Fruit fly (Drosophila melanogaster): ENCODE results near the gene CG34279.
A peak's percentile ranks its signal among the peaks of the same experiment; 100 is the strongest.

The CG34279 gene

DNA sequence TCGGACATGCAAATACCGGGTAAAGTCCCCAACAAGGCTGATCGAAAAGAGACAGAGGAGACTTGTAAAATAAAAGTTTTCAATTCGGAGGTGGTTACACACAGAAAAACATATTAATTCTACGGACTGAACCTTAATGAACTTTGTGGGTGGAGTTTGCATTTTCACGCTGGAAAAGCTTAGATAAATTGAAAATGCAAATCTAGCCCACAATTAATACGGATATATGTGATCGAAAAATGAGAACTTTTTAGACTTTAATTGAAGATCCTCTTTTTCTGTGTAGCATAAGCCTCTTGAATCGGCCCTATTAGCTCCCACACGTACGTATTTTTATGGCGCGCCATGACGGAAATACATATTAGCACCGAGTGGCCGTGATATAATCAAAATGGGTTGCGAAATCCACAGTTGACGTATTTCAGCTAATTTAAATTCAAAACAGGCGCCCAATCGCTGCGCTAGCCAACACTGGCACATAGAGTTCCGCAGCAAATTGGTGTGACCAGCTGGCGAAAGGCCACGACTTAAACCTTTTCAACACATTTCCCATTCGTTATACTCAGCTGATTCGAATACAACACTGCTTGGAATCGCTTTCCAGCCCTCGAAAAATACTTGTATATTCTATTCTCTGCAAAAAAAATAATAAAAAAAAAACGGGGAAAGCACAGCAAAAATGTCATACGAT lies 17.6 kb downstream of the CG34279 start (continued):
- TF ChIP-seq D19A (tag; optimal IDR thresholded peaks at IDR 0.05) (peak; percentile 12), vnd (GFP tag; IDR thresholded peaks at IDR 0.05; ENCODE audit: partially characterized antibody) (no peak), ERR (GFP tag; optimal IDR thresholded peaks at IDR 0.05) (peak; percentile 58), prd (optimal IDR thresholded peaks at IDR 0.05) (no peak), prd (GFP tag; IDR thresholded peaks at IDR 0.05) (0 out of 3 replicates have a peak, but pooled peaks have one; percentile 51), pros (GFP tag; optimal IDR thresholded peaks at IDR 0.05) (no peak), CG12155 (GFP tag; optimal IDR thresholded peaks at IDR 0.05) (peak; percentile 55), fd96Cb (tag; optimal IDR thresholded peaks at IDR 0.05) (peak; percentile 30), pita (GFP tag; optimal IDR thresholded peaks at IDR 0.05) (no peak), sisA (GFP tag; IDR thresholded peaks at IDR 0.05) (no peak; the same call in 1 of the 2 replicates), salm (tag; optimal IDR thresholded peaks at IDR 0.05) (no peak), Bgb (GFP tag; IDR thresholded peaks at IDR 0.05; ENCODE audit: partially characterized antibody) (peak; percentile 68; the same call in 1 of the 2 replicates), lov (optimal IDR thresholded peaks at IDR 0.05) (no peak), lov (GFP tag; IDR thresholded peaks at IDR 0.05) (peak; percentile 66; the same call in 2 of the 3 replicates), CG6683 (GFP tag; optimal IDR thresholded peaks at IDR 0.05) (no peak), hth (optimal IDR thresholded peaks at IDR 0.05) (no peak), CG1024 (GFP tag; IDR thresholded peaks at IDR 0.05) (no peak), CG13624 (GFP tag; optimal IDR thresholded peaks at IDR 0.05) (peak; percentile 80), CG10654 (GFP tag; optimal IDR thresholded peaks at IDR 0.05) (peak; percentile 10), jigr1 (GFP tag; IDR thresholded peaks at IDR 0.05) (0 out of 3 replicates have a peak, but pooled peaks have one; percentile 11), CG10565 (GFP tag; optimal IDR thresholded peaks at IDR 0.05) (no peak), CG33213 (GFP tag; optimal IDR thresholded peaks at IDR 0.05) (peak; percentile 78), Ssrp (tag; optimal IDR thresholded peaks at IDR 0.05) (no peak), Side (GFP tag; optimal IDR thresholded peaks at IDR 0.05) (peak; percentile 65), CG6854 (GFP tag; optimal IDR thresholded peaks at IDR 0.05) (peak; percentile 60), shn (GFP tag; optimal IDR thresholded peaks at IDR 0.05) (peak; percentile 22), croc (GFP tag; conservative IDR thresholded peaks at IDR 0.05) (no peak), CG8765 (GFP tag; IDR thresholded peaks at IDR 0.05) (0 out of 2 replicates have a peak, but pooled peaks have one; percentile 9), Dad (GFP tag; optimal IDR thresholded peaks at IDR 0.05) (peak; percentile 73), E2f2 (GFP tag; IDR thresholded peaks at IDR 0.05) (peak; percentile 98), Hmx (GFP tag; optimal IDR thresholded peaks at IDR 0.05) (no peak), CG6654 (GFP tag; optimal IDR thresholded peaks at IDR 0.05) (no peak), nau (GFP tag; optimal IDR thresholded peaks at IDR 0.05) (peak; percentile 17), CG7556 (GFP tag; optimal IDR thresholded peaks at IDR 0.05) (peak; percentile 37), CG17802 (tag; optimal IDR thresholded peaks at IDR 0.05) (peak; percentile 9), phol (tag; optimal IDR thresholded peaks at IDR 0.05) (peak; percentile 59), nmo (GFP tag; optimal IDR thresholded peaks at IDR 0.05) (peak; percentile 35), ash1 (GFP tag; optimal IDR thresholded peaks at IDR 0.05) (no peak), chn (GFP tag; optimal IDR thresholded peaks at IDR 0.05) (peak; percentile 66), CG9727 (GFP tag; optimal IDR thresholded peaks at IDR 0.05) (peak; percentile 46), Hsf (GFP tag; optimal IDR thresholded peaks at IDR 0.05) (peak; percentile 52), Ravus (GFP tag; IDR thresholded peaks at IDR 0.05) (no peak), gcm (GFP tag; optimal IDR thresholded peaks at IDR 0.05) (no peak), gt (GFP tag; IDR thresholded peaks at IDR 0.05) (no peak), BEAF-32 (GFP tag; optimal IDR thresholded peaks at IDR 0.05) (peak; percentile 53), org-1 (GFP tag; optimal IDR thresholded peaks at IDR 0.05) (peak; percentile 38), CG4424 (GFP tag; optimal IDR thresholded peaks at IDR 0.05) (peak; percentile 22), crc (GFP tag; optimal IDR thresholded peaks at IDR 0.05) (peak; percentile 38), Meics (GFP tag; optimal IDR thresholded peaks at IDR 0.05) (peak; percentile 68), CG11247 (GFP tag; IDR thresholded peaks at IDR 0.05) (peak; percentile 64)

Data from whole organism, embryonic.